Worm (Caenorhabditis elegans) whole organism, young adult: ENCODE results near the gene msp-40.

Experiments
- F23B12.7 ChIP-seq: sonication (generic microtip); optimal IDR thresholded peaks from 2 replicates; lab custom pipeline; 2017; ENCODE audit warnings: missing genetic modification characterization, mild to moderate bottlenecking, missing compliant biosample characterization, antibody characterized with exemption, moderate library complexity; ENCODE audit not compliant: insufficient read depth
- Y79H2A.3 ChIP-seq: fragments of 200-800 bp; sonication (Bioruptor generic); conservative IDR thresholded peaks from 2 replicates; pipeline ENCODE4 v1.3.6; 2022; ENCODE audit warnings: missing genetic modification reagents, missing genetic modification characterization, missing compliant biosample characterization
- cebp-2 ChIP-seq: fragments of 200-800 bp; sonication (Bioruptor generic); IDR thresholded peaks from 2 replicates; pipeline ENCODE4 v1.3.6; 2022; ENCODE audit warnings: missing genetic modification characterization, missing compliant biosample characterization
- ceh-40 ChIP-seq: fragments of 200-800 bp; sonication (Bioruptor generic); IDR thresholded peaks from 2 replicates; pipeline ENCODE4 v1.3.6; 2022; ENCODE audit warnings: missing genetic modification characterization, missing compliant biosample characterization
- ceh-79 ChIP-seq: sonication (generic microtip); optimal IDR thresholded peaks from 2 replicates; lab custom pipeline; 2017; ENCODE audit warnings: mild to moderate bottlenecking, missing genetic modification characterization, missing compliant biosample characterization
- dpl-1 ChIP-seq: fragments of 150-350 bp; optimal IDR thresholded peaks from 2 replicates; lab custom pipeline; 2014; ENCODE audit warnings: missing biosample characterization, missing genetic modification reagents, missing genetic modification characterization
- egl-18 ChIP-seq: fragments of 200-800 bp; sonication (Bioruptor generic); IDR thresholded peaks from 2 replicates; pipeline ENCODE4 v1.3.6; 2022; ENCODE audit warnings: missing genetic modification reagents, missing genetic modification characterization, missing compliant biosample characterization
- pha-4 ChIP-seq: fragments of 150-350 bp; sonication (generic microtip); optimal IDR thresholded peaks from 2 replicates; lab custom pipeline; 2014; ENCODE audit warnings: missing biosample characterization, missing genetic modification reagents, missing genetic modification characterization
- sdz-38 ChIP-seq: sonication (generic microtip); optimal IDR thresholded peaks from 2 replicates; lab custom pipeline; 2016; ENCODE audit warnings: missing genotype, missing genetic modification characterization, missing compliant biosample characterization
- snpc-4 ChIP-seq, 5 experiments: fragments of 150-350 bp in 1 of 5; sonication (generic microtip) in 4 of 5; optimal IDR thresholded peaks; 2 replicates each; lab custom pipeline; 2014 to 2018; ENCODE audit warnings: missing genetic modification characterization in 5 of 5, missing biosample characterization in 3 of 5, antibody characterized with exemption in 2 of 5, mild to moderate bottlenecking in 2 of 5, missing compliant biosample characterization in 2 of 5, missing genotype in 2 of 5, moderate library complexity in 2 of 5, missing genetic modification reagents in 1 of 5
- tlf-1 ChIP-seq: fragments of 200-800 bp; sonication (Bioruptor generic); optimal IDR thresholded peaks from 2 replicates; lab custom pipeline; 2018; ENCODE audit warnings: mild to moderate bottlenecking, missing genetic modification characterization, missing compliant biosample characterization
- unc-130 ChIP-seq: sonication (generic microtip); optimal IDR thresholded peaks from 2 replicates; lab custom pipeline; 2016; ENCODE audit warnings: missing genetic modification reagents, missing genetic modification characterization, missing compliant biosample characterization
- ztf-28 ChIP-seq: fragments of 200-800 bp; sonication (Bioruptor generic); IDR thresholded peaks from 2 replicates; pipeline ENCODE4 v1.3.6; 2022; ENCODE audit warnings: missing genetic modification reagents, missing genetic modification characterization, missing compliant biosample characterization

DNA sequence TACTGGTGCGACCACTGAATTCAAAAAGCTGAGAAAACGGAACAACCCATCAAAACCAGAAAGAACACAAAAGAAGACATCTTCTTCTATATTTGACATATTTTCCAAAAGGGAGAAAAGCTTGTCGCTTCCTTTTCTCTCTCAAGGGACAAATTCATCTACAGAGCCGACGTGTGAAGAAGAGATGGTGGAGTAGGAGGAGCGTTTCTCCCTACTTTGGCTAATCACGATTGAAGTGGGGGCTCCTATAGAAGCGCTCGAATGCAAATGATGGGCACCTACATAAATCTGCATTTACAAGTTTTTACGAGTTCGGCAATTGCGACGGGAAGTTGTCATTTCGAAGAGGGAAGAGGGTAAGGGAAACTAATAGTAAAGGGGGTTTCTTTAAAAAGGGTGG lies 19.0 kb upstream of the msp-40 start:
- no peak for TF ChIP-seq dpl-1
- TF ChIP-seq tlf-1 (GFP tag; lab: Kevin White, UChicago) = no peak
- TF ChIP-seq ztf-28 (GFP tag; lab: Robert Waterston, UW) = no peak
- no peak for TF ChIP-seq egl-18 (GFP tag; lab: Robert Waterston, UW)
- TF ChIP-seq cebp-2 = no peak
- TF ChIP-seq ceh-79 (tag; lab: Kevin White, UChicago) = no peak
- no peak for TF ChIP-seq F23B12.7 (tag; lab: Kevin White, UChicago)
- TF ChIP-seq pha-4 (tag; lab: Kevin White, UChicago) = no peak
- no peak for TF ChIP-seq sdz-38 (tag; lab: Kevin White, UChicago)
- TF ChIP-seq Y79H2A.3 (GFP tag; lab: Robert Waterston, UW) = no peak
- no peak for TF ChIP-seq snpc-4 (GFP tag; optimal IDR thresholded peaks at IDR 0.05; lab: Kevin White, UChicago)
- no peak for TF ChIP-seq snpc-4 (tag; optimal IDR thresholded peaks at IDR 0.05; lab: Kevin White, UChicago)
- TF ChIP-seq unc-130 (GFP tag; lab: Kevin White, UChicago) = no peak
- no peak for TF ChIP-seq ceh-40
